Worm (Caenorhabditis elegans) whole organism, L2 larva: ENCODE results near the gene E02H4.6.

Experiments used
- F13H6.1 ChIP-seq: sonication (generic microtip); optimal IDR thresholded peaks from 2 replicates; lab custom pipeline; 2016; ENCODE audit warnings: missing genetic modification characterization, missing compliant biosample characterization
- elt-3 ChIP-seq: sonication (generic microtip); optimal IDR thresholded peaks from 2 replicates; lab custom pipeline; 2017; ENCODE audit warnings: missing biosample characterization, missing genetic modification characterization
- lin-39 ChIP-seq: fragments of 150-350 bp; optimal IDR thresholded peaks from 2 replicates; lab custom pipeline; 2014; ENCODE audit warnings: missing biosample characterization, missing genetic modification reagents, missing genetic modification characterization
- nhr-11 ChIP-seq: fragments of 150-350 bp; optimal IDR thresholded peaks from 2 replicates; lab custom pipeline; 2014; ENCODE audit warnings: missing biosample characterization, missing genetic modification characterization
- unc-55 ChIP-seq: fragments of 150-350 bp; sonication (generic microtip); optimal IDR thresholded peaks from 3 replicates; lab custom pipeline; 2014; ENCODE audit warnings: missing biosample characterization, missing genetic modification reagents, missing genetic modification characterization

DNA sequence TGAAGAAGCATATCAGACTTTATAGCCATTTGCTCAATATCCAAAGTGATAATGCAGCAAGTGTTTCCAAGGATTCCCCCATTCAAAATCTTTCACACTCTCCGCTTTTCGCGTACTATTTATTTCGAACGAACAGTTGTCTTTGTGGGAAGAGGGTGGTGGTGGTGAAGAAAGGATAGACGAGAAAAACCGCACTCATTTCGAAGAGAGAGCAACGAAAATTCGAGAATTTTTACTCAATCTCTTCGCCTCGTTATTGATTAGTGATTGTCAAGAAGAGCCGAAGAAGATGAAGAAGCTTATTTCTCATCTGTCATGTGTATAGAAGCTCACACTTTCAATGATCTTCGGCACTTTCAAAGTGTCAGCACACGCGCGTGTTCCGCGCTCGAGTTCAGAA, 35.9 kb upstream of the E02H4.6 start:
- peak; percentile 87 for TF ChIP-seq F13H6.1 (tag; lab: Kevin White, UChicago)
- TF ChIP-seq unc-55 (GFP tag; lab: Kevin White, UChicago), result no peak
- no peak for TF ChIP-seq elt-3 (tag; lab: Kevin White, UChicago)
- TF ChIP-seq nhr-11 (tag; lab: Kevin White, UChicago), result no peak
- no peak for TF ChIP-seq lin-39 (tag; lab: Kevin White, UChicago)
